Fruit fly (Drosophila melanogaster) whole organism, embryonic: Measurements from ENCODE around the gene CG44261.

Source experiments
- BEAF-32 ChIP-seq: fragments of 200-800 bp; sonication (Bioruptor generic); optimal IDR thresholded peaks from 3 replicates; lab custom pipeline; 2017; ENCODE audit warnings: missing biosample characterization, missing genetic modification characterization, mild to moderate bottlenecking, moderate library complexity, missing genetic modification reagents
- Bgb ChIP-seq: fragments of 200-800 bp; sonication (Bioruptor generic); IDR thresholded peaks from 2 replicates; pipeline ENCODE4 v1.3.6; 2022; ENCODE audit warnings: missing biosample characterization, missing genetic modification characterization; ENCODE audit not compliant: partially characterized antibody
- CG10274 ChIP-seq: fragments of 200-800 bp; sonication (Bioruptor generic); optimal IDR thresholded peaks from 3 replicates; lab custom pipeline; 2017; ENCODE audit warnings: missing biosample characterization, mild to moderate bottlenecking, missing genetic modification characterization
- CG10321 ChIP-seq: fragments of 200-800 bp; sonication (Bioruptor generic); IDR thresholded peaks from 2 replicates; pipeline ENCODE4 v1.3.6; 2022; ENCODE audit warnings: missing biosample characterization, missing genetic modification characterization
- CG10366 ChIP-seq: fragments of 200-800 bp; sonication (Bioruptor generic); IDR thresholded peaks from 2 replicates; pipeline ENCODE4 v1.3.6; 2022; ENCODE audit warnings: missing biosample characterization, missing genetic modification characterization
- CG11456 ChIP-seq: fragments of 200-800 bp; sonication (Bioruptor generic); IDR thresholded peaks from 3 replicates; pipeline ENCODE4 v1.3.6; 2022; ENCODE audit warnings: missing biosample characterization, missing genetic modification characterization
- CG11560 ChIP-seq: fragments of 200-800 bp; sonication (Bioruptor generic); IDR thresholded peaks from 3 replicates; pipeline ENCODE4 v1.3.6; 2022; ENCODE audit warnings: missing biosample characterization, missing genetic modification characterization
- CG14050 ChIP-seq: fragments of 200-800 bp; sonication (Bioruptor generic); IDR thresholded peaks from 3 replicates; pipeline ENCODE4 v1.3.6; 2022; ENCODE audit warnings: missing biosample characterization, missing genetic modification characterization
- CG15011 ChIP-seq: fragments of 200-800 bp; sonication (Bioruptor generic); optimal IDR thresholded peaks from 3 replicates; lab custom pipeline; 2018; ENCODE audit warnings: missing biosample characterization, mild to moderate bottlenecking, missing genetic modification characterization
- CG15073 ChIP-seq: fragments of 200-800 bp; sonication (Bioruptor generic); optimal IDR thresholded peaks from 2 replicates; lab custom pipeline; 2016; ENCODE audit warnings: missing biosample characterization, missing genetic modification characterization
- CG15479 ChIP-seq: fragments of 200-800 bp; sonication (Bioruptor generic); optimal IDR thresholded peaks from 3 replicates; lab custom pipeline; 2019; ENCODE audit warnings: missing biosample characterization, mild to moderate bottlenecking, missing genetic modification characterization, moderate library complexity
- CG1602 ChIP-seq: fragments of 200-800 bp; sonication (Bioruptor generic); optimal IDR thresholded peaks from 3 replicates; lab custom pipeline; 2016; ENCODE audit warnings: missing biosample characterization, missing genetic modification characterization
- CG17361 ChIP-seq: fragments of 200-800 bp; sonication (Bioruptor generic); IDR thresholded peaks from 3 replicates; pipeline ENCODE4 v1.3.6; 2022; ENCODE audit warnings: missing biosample characterization, missing genetic modification characterization
- CG18262 ChIP-seq: fragments of 200-800 bp; optimal IDR thresholded peaks from 3 replicates; lab custom pipeline; 2019; ENCODE audit warnings: missing biosample characterization, mild to moderate bottlenecking, missing genetic modification characterization, moderate library complexity
- CG30431 ChIP-seq: fragments of 200-800 bp; sonication (Bioruptor generic); optimal IDR thresholded peaks from 2 replicates; lab custom pipeline; 2017; ENCODE audit warnings: missing biosample characterization, missing genetic modification characterization
- CG31388 ChIP-seq: fragments of 200-800 bp; sonication (Bioruptor generic); optimal IDR thresholded peaks from 2 replicates; lab custom pipeline; 2016; ENCODE audit warnings: missing biosample characterization, missing genetic modification characterization
- CG3163 ChIP-seq: fragments of 200-800 bp; sonication (Bioruptor generic); optimal IDR thresholded peaks from 3 replicates; lab custom pipeline; 2016; ENCODE audit warnings: missing biosample characterization, missing genetic modification characterization
- CG32767 ChIP-seq: fragments of 200-800 bp; sonication (Bioruptor generic); IDR thresholded peaks from 2 replicates; pipeline ENCODE4 v1.3.6; 2022; ENCODE audit warnings: missing biosample characterization, missing genetic modification characterization
- CG33213 ChIP-seq: fragments of 200-800 bp; sonication (Bioruptor generic); optimal IDR thresholded peaks from 3 replicates; lab custom pipeline; 2016; ENCODE audit warnings: missing biosample characterization, missing genetic modification characterization
- CG4360 ChIP-seq: fragments of 200-800 bp; sonication (Bioruptor generic); IDR thresholded peaks from 2 replicates; pipeline ENCODE4 v1.3.6; 2022; ENCODE audit warnings: missing biosample characterization, missing genetic modification characterization
- CG6765 ChIP-seq: fragments of 200-800 bp; sonication (Bioruptor generic); optimal IDR thresholded peaks from 3 replicates; lab custom pipeline; 2017; ENCODE audit warnings: missing biosample characterization, mild to moderate bottlenecking, missing genetic modification characterization
- CG7271 ChIP-seq: fragments of 200-800 bp; sonication (Bioruptor generic); optimal IDR thresholded peaks from 2 replicates; lab custom pipeline; 2018; ENCODE audit warnings: missing biosample characterization, mild to moderate bottlenecking, missing genetic modification characterization, moderate library complexity
- CG8089 ChIP-seq: fragments of 200-800 bp; sonication (Bioruptor generic); optimal IDR thresholded peaks from 3 replicates; lab custom pipeline; 2016; ENCODE audit warnings: missing biosample characterization, missing genetic modification characterization
- Camta ChIP-seq: fragments of 200-800 bp; sonication (Bioruptor generic); optimal IDR thresholded peaks from 2 replicates; lab custom pipeline; 2016; ENCODE audit warnings: missing biosample characterization, missing genetic modification characterization
- Doc3 ChIP-seq: fragments of 200-800 bp; sonication (Bioruptor generic); IDR thresholded peaks from 3 replicates; pipeline ENCODE4 v1.3.6; 2022; ENCODE audit warnings: missing biosample characterization, missing genetic modification characterization; ENCODE audit not compliant: partially characterized antibody
- Hand ChIP-seq: fragments of 200-800 bp; sonication (Bioruptor generic); optimal IDR thresholded peaks from 2 replicates; lab custom pipeline; 2017; ENCODE audit warnings: mild to moderate bottlenecking, missing biosample characterization, missing genetic modification reagents, missing genetic modification characterization
- Lim3 ChIP-seq: fragments of 200-800 bp; sonication (Bioruptor generic); IDR thresholded peaks from 2 replicates; pipeline ENCODE4 v1.3.6; 2022; ENCODE audit warnings: missing biosample characterization, missing genetic modification characterization
- Meics ChIP-seq: fragments of 200-800 bp; sonication (Bioruptor generic); optimal IDR thresholded peaks from 2 replicates; lab custom pipeline; 2017; ENCODE audit warnings: missing biosample characterization, mild to moderate bottlenecking, missing genetic modification characterization
- NfI ChIP-seq: fragments of 200-800 bp; sonication (Bioruptor generic); optimal IDR thresholded peaks from 3 replicates; lab custom pipeline; 2018; ENCODE audit warnings: missing biosample characterization, mild to moderate bottlenecking, missing genetic modification characterization, moderate library complexity
- Taf1 ChIP-seq: fragments of 200-800 bp; sonication (Bioruptor generic); IDR thresholded peaks from 2 replicates; pipeline ENCODE4 v1.3.6; 2022; ENCODE audit warnings: missing biosample characterization, missing genetic modification characterization
- ase ChIP-seq: fragments of 200-800 bp; sonication (Bioruptor generic); IDR thresholded peaks from 3 replicates; pipeline ENCODE4 v1.3.6; 2022; ENCODE audit warnings: missing biosample characterization, missing genetic modification characterization
- btn ChIP-seq: fragments of 200-800 bp; sonication (Bioruptor generic); optimal IDR thresholded peaks from 2 replicates; lab custom pipeline; 2016; ENCODE audit warnings: missing biosample characterization, missing genetic modification characterization
- chm ChIP-seq: fragments of 200-800 bp; sonication (Bioruptor generic); IDR thresholded peaks from 2 replicates; pipeline ENCODE4 v1.3.6; 2022; ENCODE audit warnings: missing biosample characterization, missing genetic modification characterization
- crol ChIP-seq: fragments of 200-800 bp; sonication (Bioruptor generic); IDR thresholded peaks from 2 replicates; pipeline ENCODE4 v1.3.6; 2022; ENCODE audit warnings: missing biosample characterization, missing genetic modification characterization
- cwo ChIP-seq: fragments of 200-800 bp; sonication (Bioruptor generic); optimal IDR thresholded peaks from 3 replicates; lab custom pipeline; 2017; ENCODE audit warnings: missing biosample characterization, missing genetic modification characterization, mild to moderate bottlenecking, moderate library complexity, missing genetic modification reagents
- dysf ChIP-seq: fragments of 200-800 bp; sonication (Bioruptor generic); IDR thresholded peaks from 3 replicates; pipeline ENCODE4 v1.3.6; 2022; ENCODE audit warnings: missing biosample characterization, missing genetic modification characterization
- gfzf ChIP-seq: fragments of 200-800 bp; sonication (Bioruptor generic); optimal IDR thresholded peaks from 2 replicates; lab custom pipeline; 2016; ENCODE audit warnings: missing biosample characterization, mild to moderate bottlenecking, missing genetic modification characterization, moderate library complexity
- gro ChIP-seq: fragments of 200-800 bp; sonication (Bioruptor generic); optimal IDR thresholded peaks from 2 replicates; lab custom pipeline; 2016; ENCODE audit warnings: missing biosample characterization, missing genetic modification characterization
- kah ChIP-seq: fragments of 200-800 bp; sonication (Bioruptor generic); optimal IDR thresholded peaks from 2 replicates; lab custom pipeline; 2018; ENCODE audit warnings: missing biosample characterization, mild to moderate bottlenecking, missing genetic modification characterization
- lilli ChIP-seq: fragments of 200-800 bp; sonication (Bioruptor generic); optimal IDR thresholded peaks from 3 replicates; lab custom pipeline; 2016; ENCODE audit warnings: missing biosample characterization, missing genetic modification characterization
- lola ChIP-seq, 3 experiments: fragments of >200 bp in 2 of 3; fragments of 200-800 bp in 1 of 3; sonication (Bioruptor generic) in 1 of 3; optimal IDR thresholded peaks; 2 replicates each; lab custom pipeline; 2017 to 2019; ENCODE audit warnings: missing biosample characterization in 3 of 3, missing genetic modification characterization in 3 of 3, mild to moderate bottlenecking in 1 of 3, moderate library complexity in 1 of 3
- lov ChIP-seq, 2 experiments: fragments of 200-800 bp in 1 of 2; fragments of >200 bp in 1 of 2; sonication (Bioruptor generic) in 1 of 2; IDR thresholded peaks in 1 of 2; optimal IDR thresholded peaks in 1 of 2; 2 replicates in 1 of 2; 3 replicates in 1 of 2; pipeline versions ENCODE4 v1.3.6 to Lab custom; 2017 to 2022; ENCODE audit warnings: missing biosample characterization in 1 of 2, missing genetic modification characterization in 1 of 2
- pan ChIP-seq, 4 experiments: fragments of >200 bp in 3 of 4; fragments of 200-800 bp in 1 of 4; sonication (Bioruptor generic) in 1 of 4; optimal IDR thresholded peaks in 3 of 4; IDR thresholded peaks in 1 of 4; 2 replicates each; pipeline versions ENCODE4 v1.3.6 to Lab custom; 2017 to 2022; ENCODE audit warnings: missing biosample characterization in 2 of 4, missing genetic modification characterization in 2 of 4, mixed read lengths in 1 of 4
- prd ChIP-seq, 3 experiments: fragments of >200 bp in 2 of 3; fragments of 200-800 bp in 1 of 3; sonication (Bioruptor generic) in 1 of 3; optimal IDR thresholded peaks in 2 of 3; IDR thresholded peaks in 1 of 3; 2 replicates in 2 of 3; 3 replicates in 1 of 3; pipeline versions ENCODE4 v1.3.6 to Lab custom; 2017 to 2022; ENCODE audit warnings: missing biosample characterization in 1 of 3, missing genetic modification characterization in 1 of 3
- repo ChIP-seq: fragments of 200-800 bp; sonication (Bioruptor generic); optimal IDR thresholded peaks from 2 replicates; lab custom pipeline; 2016; ENCODE audit warnings: missing biosample characterization, missing genetic modification characterization
- sc ChIP-seq, 3 experiments: fragments of >200 bp in 2 of 3; fragments of 200-800 bp in 1 of 3; sonication (Bioruptor generic) in 1 of 3; optimal IDR thresholded peaks; 2 replicates in 2 of 3; 3 replicates in 1 of 3; lab custom pipeline; 2017; ENCODE audit warnings: mild to moderate bottlenecking in 1 of 3, missing biosample characterization in 1 of 3, missing genetic modification characterization in 1 of 3, missing genetic modification reagents in 1 of 3
- sens-2 ChIP-seq: fragments of 200-800 bp; sonication (Bioruptor generic); IDR thresholded peaks from 2 replicates; pipeline ENCODE4 v1.3.6; 2022; ENCODE audit warnings: missing biosample characterization, missing genetic modification characterization
- slbo ChIP-seq: fragments of 200-800 bp; sonication (Bioruptor generic); IDR thresholded peaks from 2 replicates; pipeline ENCODE4 v1.3.6; 2022; ENCODE audit warnings: missing biosample characterization, missing genetic modification characterization
- slp2 ChIP-seq: fragments of 200-800 bp; sonication (Bioruptor generic); optimal IDR thresholded peaks from 2 replicates; lab custom pipeline; 2016; ENCODE audit warnings: missing biosample characterization, missing genetic modification characterization

CG44261 gene

dm6 chr3R:9370413-9370812 lies 37.6 kb downstream of the CG44261 start (continued):
- TF ChIP-seq CG4360 (GFP tag; lab: Robert Waterston, UW) = no peak
- TF ChIP-seq dysf (GFP tag; lab: Robert Waterston, UW) = peak; percentile 85; the same call in 2 of the 3 replicates
- no peak for TF ChIP-seq gfzf (GFP tag; lab: Kevin White, UChicago)
- TF ChIP-seq crol (GFP tag; lab: Robert Waterston, UW) = no peak
- peak; percentile 76 for TF ChIP-seq Meics (GFP tag; lab: Kevin White, UChicago)
- no peak for TF ChIP-seq kah (GFP tag; lab: Kevin White, UChicago)
- TF ChIP-seq Lim3 (GFP tag; lab: Robert Waterston, UW) = no peak
- TF ChIP-seq CG30431 = no peak
- TF ChIP-seq CG17361 (GFP tag; lab: Robert Waterston, UW) = peak; percentile 42; the same call in 1 of the 3 replicates
- TF ChIP-seq CG1602 = no peak
- no peak for TF ChIP-seq CG10321
- TF ChIP-seq repo = no peak
- TF ChIP-seq CG8089 = no peak
- TF ChIP-seq CG10274 (GFP tag; lab: Kevin White, UChicago) = no peak
- TF ChIP-seq lilli (GFP tag; lab: Kevin White, UChicago) = peak; percentile 67
- no peak for TF ChIP-seq CG31388 (GFP tag; lab: Kevin White, UChicago)
- TF ChIP-seq chm (GFP tag; lab: Robert Waterston, UW) = no peak
- no peak for TF ChIP-seq CG15479 (GFP tag; lab: Kevin White, UChicago)
- peak; percentile 26 for TF ChIP-seq Camta (GFP tag; lab: Kevin White, UChicago)
- no peak for TF ChIP-seq btn (GFP tag; lab: Kevin White, UChicago)
- peak; percentile 52 for TF ChIP-seq cwo (GFP tag; lab: Kevin White, UChicago)
- TF ChIP-seq CG33213 (GFP tag; lab: Kevin White, UChicago) = no peak
- TF ChIP-seq slbo (GFP tag; lab: Robert Waterston, UW) = peak; percentile 67
- no peak for TF ChIP-seq lov (optimal IDR thresholded peaks at IDR 0.05; lab: Kevin White, UChicago)
- no peak for TF ChIP-seq lov (GFP tag; IDR thresholded peaks at IDR 0.05; lab: Robert Waterston, UW)
- TF ChIP-seq slp2 (GFP tag; lab: Kevin White, UChicago) = peak; percentile 12
- TF ChIP-seq Doc3 (GFP tag; lab: Robert Waterston, UW) = no peak
- TF ChIP-seq prd (optimal IDR thresholded peaks at IDR 0.05; lab: Kevin White, UChicago) = no peak
- peak; percentile 64; the same call in 2 of the 3 replicates for TF ChIP-seq prd (GFP tag; IDR thresholded peaks at IDR 0.05; lab: Robert Waterston, UW)
- TF ChIP-seq CG6765 = peak; percentile 25
- TF ChIP-seq CG11560 = no peak
- peak; percentile 0 for TF ChIP-seq CG15011 (GFP tag; lab: Kevin White, UChicago)
- TF ChIP-seq CG3163 = peak; percentile 8
- TF ChIP-seq Taf1 (GFP tag; lab: Robert Waterston, UW) = peak; percentile 29; the same call in 1 of the 2 replicates
- TF ChIP-seq Bgb (GFP tag; lab: Robert Waterston, UW) = no peak
- peak; percentile 53 for TF ChIP-seq NfI
- no peak for TF ChIP-seq CG7271 (tag; lab: Kevin White, UChicago)
- TF ChIP-seq Hand (GFP tag; lab: Kevin White, UChicago) = no peak
- no peak for TF ChIP-seq pan (optimal IDR thresholded peaks at IDR 0.05; lab: Kevin White, UChicago)
- peak in 1 of 2 experiments; percentile 76 for TF ChIP-seq pan (GFP tag; optimal IDR thresholded peaks at IDR 0.05 in 1 of 2, IDR thresholded peaks at IDR 0.05 in 1 of 2)
- TF ChIP-seq CG15073 = no peak
- TF ChIP-seq CG10366 (GFP tag; lab: Robert Waterston, UW) = no peak
- TF ChIP-seq lola (GFP tag; optimal IDR thresholded peaks at IDR 0.05; lab: Kevin White, UChicago) = no peak
- peak; percentile 31 for TF ChIP-seq CG18262 (tag; lab: Kevin White, UChicago)
- TF ChIP-seq gro (GFP tag; lab: Kevin White, UChicago) = peak; percentile 51
- peak; percentile 27; the same call in 2 of the 3 replicates for TF ChIP-seq ase (GFP tag; lab: Robert Waterston, UW)
- no peak for TF ChIP-seq CG11456 (GFP tag; lab: Robert Waterston, UW)
- peak; percentile 57; the same call in 2 of the 3 replicates for TF ChIP-seq CG14050 (GFP tag; lab: Robert Waterston, UW)
- TF ChIP-seq CG32767 = 0 out of 2 replicates have a peak, but pooled peaks have one; percentile 34
- TF ChIP-seq sc (optimal IDR thresholded peaks at IDR 0.05; lab: Kevin White, UChicago) = no peak
- no peak for TF ChIP-seq sc (GFP tag; optimal IDR thresholded peaks at IDR 0.05; lab: Kevin White, UChicago)
- no peak for TF ChIP-seq BEAF-32 (GFP tag; lab: Kevin White, UChicago)
- no peak for TF ChIP-seq sens-2 (GFP tag; lab: Robert Waterston, UW)
